Fruit fly (Drosophila melanogaster) whole organism, adult: ENCODE data around the gene Vps29.

Experiments used
- CG11617 ChIP-seq: fragments of 200-800 bp; sonication (Bioruptor generic); optimal IDR thresholded peaks from 2 replicates; lab custom pipeline; 2017; ENCODE audit warnings: mild to moderate bottlenecking, missing biosample characterization, missing genetic modification reagents, missing genetic modification characterization
- CG12768 ChIP-seq: fragments of 200-800 bp; sonication (Bioruptor generic); optimal IDR thresholded peaks from 2 replicates; lab custom pipeline; 2017; ENCODE audit warnings: missing biosample characterization, missing genetic modification characterization, mild to moderate bottlenecking, moderate library complexity, missing genetic modification reagents
- CG14711 ChIP-seq: fragments of 200-800 bp; sonication (Bioruptor generic); optimal IDR thresholded peaks from 2 replicates; lab custom pipeline; 2018; ENCODE audit warnings: missing biosample characterization, mild to moderate bottlenecking, missing genetic modification characterization, moderate library complexity
- CG1620 ChIP-seq: fragments of 200-800 bp; sonication (Bioruptor generic); optimal IDR thresholded peaks from 2 replicates; lab custom pipeline; 2016; ENCODE audit warnings: missing biosample characterization, missing genetic modification characterization
- CG33017 ChIP-seq: fragments of 200-800 bp; sonication (Bioruptor generic); optimal IDR thresholded peaks from 2 replicates; lab custom pipeline; 2018; ENCODE audit warnings: missing biosample characterization, mild to moderate bottlenecking, missing genetic modification characterization, moderate library complexity
- CG5204 ChIP-seq: fragments of 200-800 bp; sonication (Bioruptor generic); optimal IDR thresholded peaks from 2 replicates; lab custom pipeline; 2016; ENCODE audit warnings: missing biosample characterization, missing genetic modification characterization
- CG7045 ChIP-seq: fragments of 200-800 bp; sonication (Bioruptor generic); optimal IDR thresholded peaks from 2 replicates; lab custom pipeline; 2017; ENCODE audit warnings: missing biosample characterization, mild to moderate bottlenecking, missing genetic modification characterization
- CG7101 ChIP-seq: fragments of 200-800 bp; sonication (Bioruptor generic); optimal IDR thresholded peaks from 2 replicates; lab custom pipeline; 2018; ENCODE audit warnings: missing biosample characterization, mild to moderate bottlenecking, missing genetic modification characterization, moderate library complexity
- Clk ChIP-seq: fragments of 200-800 bp; sonication (Bioruptor generic); optimal IDR thresholded peaks from 2 replicates; lab custom pipeline; 2017; ENCODE audit warnings: missing biosample characterization, missing genetic modification characterization
- Crg-1 ChIP-seq: fragments of 200-800 bp; sonication (Bioruptor generic); optimal IDR thresholded peaks from 2 replicates; lab custom pipeline; 2016; ENCODE audit warnings: missing biosample characterization, missing genetic modification characterization
- Hr96 ChIP-seq: fragments of 200-800 bp; sonication (Bioruptor generic); optimal IDR thresholded peaks from 2 replicates; lab custom pipeline; 2016; ENCODE audit warnings: missing biosample characterization, missing genetic modification characterization
- Mnt ChIP-seq: fragments of 200-800 bp; sonication (Bioruptor generic); optimal IDR thresholded peaks from 2 replicates; lab custom pipeline; 2016; ENCODE audit warnings: missing biosample characterization, mild to moderate bottlenecking, missing genetic modification characterization
- bab1 ChIP-seq: fragments of 200-800 bp; sonication (Bioruptor generic); optimal IDR thresholded peaks from 3 replicates; lab custom pipeline; 2019; ENCODE audit warnings: missing biosample characterization, mild to moderate bottlenecking, missing genetic modification characterization, moderate library complexity
- cic ChIP-seq: fragments of 200-800 bp; sonication (Bioruptor generic); optimal IDR thresholded peaks from 2 replicates; lab custom pipeline; 2017; ENCODE audit warnings: missing biosample characterization, mild to moderate bottlenecking, missing genetic modification characterization, moderate library complexity
- cnc ChIP-seq, 2 experiments: fragments of >200 bp; optimal IDR thresholded peaks; 2 replicates each; lab custom pipeline; 2017
- kay ChIP-seq: fragments of 200-800 bp; sonication (Bioruptor generic); peaks from one replicate; lab custom pipeline; 2016; ENCODE audit warnings: missing biosample characterization, missing genetic modification characterization, borderline replicate concordance
- ovo ChIP-seq: fragments of 200-800 bp; sonication (Bioruptor generic); optimal IDR thresholded peaks from 2 replicates; lab custom pipeline; 2016; ENCODE audit warnings: missing biosample characterization, missing genetic modification characterization
- pad ChIP-seq: fragments of 200-800 bp; sonication (Bioruptor generic); optimal IDR thresholded peaks from 3 replicates; lab custom pipeline; 2017; ENCODE audit warnings: missing biosample characterization, missing genetic modification characterization, mild to moderate bottlenecking, moderate library complexity, missing genetic modification reagents
- tj ChIP-seq: fragments of 200-800 bp; sonication (Bioruptor generic); optimal IDR thresholded peaks from 3 replicates; lab custom pipeline; 2017; ENCODE audit warnings: missing biosample characterization, mild to moderate bottlenecking, missing genetic modification characterization, moderate library complexity
- toe ChIP-seq: fragments of 200-800 bp; sonication (Bioruptor generic); optimal IDR thresholded peaks from 2 replicates; lab custom pipeline; 2016; ENCODE audit warnings: missing biosample characterization, missing genetic modification characterization

Vps29 gene

dm6 chr2L:1116661-1117322 lies 33.8 kb upstream of the Vps29 start:
- TF ChIP-seq cic (peak; percentile 99), CG7101 (tag; lab: Kevin White, UChicago) (no peak), CG5204 (GFP tag; lab: Kevin White, UChicago) (no peak), CG12768 (GFP tag; lab: Kevin White, UChicago) (peak; percentile 82), cnc (optimal IDR thresholded peaks at IDR 0.05; lab: Kevin White, UChicago) (no peak), toe (GFP tag; lab: Kevin White, UChicago) (peak; percentile 26), Crg-1 (GFP tag; lab: Kevin White, UChicago) (no peak), CG14711 (no peak), ovo (GFP tag; lab: Kevin White, UChicago) (no peak), Clk (GFP tag; lab: Kevin White, UChicago) (no peak), bab1 (no peak), kay (GFP tag; lab: Kevin White, UChicago) (peak; percentile 97), Mnt (GFP tag; lab: Kevin White, UChicago) (peak; percentile 57), tj (GFP tag; lab: Kevin White, UChicago) (no peak), pad (GFP tag; lab: Kevin White, UChicago) (no peak), Hr96 (GFP tag; lab: Kevin White, UChicago) (peak; percentile 34), CG7045 (GFP tag; lab: Kevin White, UChicago) (peak; percentile 26), CG1620 (GFP tag; lab: Kevin White, UChicago) (no peak), CG11617 (GFP tag; lab: Kevin White, UChicago) (no peak), CG33017 (peak; percentile 18)

dm6 chr2L:1118149-1118548 lies 32.4 kb upstream of the Vps29 start:
- TF ChIP-seq toe (GFP tag; lab: Kevin White, UChicago) (peak; percentile 7), Mnt (GFP tag; lab: Kevin White, UChicago) (peak; percentile 28), tj (GFP tag; lab: Kevin White, UChicago) (peak; percentile 27), CG5204 (GFP tag; lab: Kevin White, UChicago) (peak; percentile 39), kay (GFP tag; lab: Kevin White, UChicago) (no peak)

- peak; percentile 71 for TF ChIP-seq CG7101 (tag; lab: Kevin White, UChicago)
- TF ChIP-seq CG33017 = peak; percentile 70
- TF ChIP-seq CG7045 (GFP tag; lab: Kevin White, UChicago) = peak; percentile 45
- TF ChIP-seq CG1620 (GFP tag; lab: Kevin White, UChicago) = peak; percentile 64
- no peak for TF ChIP-seq Clk (GFP tag; lab: Kevin White, UChicago)
- TF ChIP-seq toe (GFP tag; lab: Kevin White, UChicago) = peak; percentile 64
- TF ChIP-seq Hr96 (GFP tag; lab: Kevin White, UChicago) = peak; percentile 57
- peak; percentile 78 for TF ChIP-seq cic
- TF ChIP-seq Crg-1 (GFP tag; lab: Kevin White, UChicago) = peak; percentile 49
- peak; percentile 97 for TF ChIP-seq kay (GFP tag; lab: Kevin White, UChicago)
- peak; percentile 63 for TF ChIP-seq tj (GFP tag; lab: Kevin White, UChicago)
- peak; percentile 79 for TF ChIP-seq CG11617 (GFP tag; lab: Kevin White, UChicago)
- peak; percentile 52 for TF ChIP-seq pad (GFP tag; lab: Kevin White, UChicago)
- peak; percentile 49 for TF ChIP-seq bab1
- TF ChIP-seq Mnt (GFP tag; lab: Kevin White, UChicago) = peak; percentile 66
- TF ChIP-seq CG14711 = peak; percentile 59
- peak; percentile 93 for TF ChIP-seq ovo (GFP tag; lab: Kevin White, UChicago)
- no peak for TF ChIP-seq cnc (optimal IDR thresholded peaks at IDR 0.05; lab: Kevin White, UChicago)
- peak; percentile 77 for TF ChIP-seq CG5204 (GFP tag; lab: Kevin White, UChicago)
- TF ChIP-seq CG12768 (GFP tag; lab: Kevin White, UChicago) = peak; percentile 94
These were observed 31.4 kb upstream of the Vps29 start for dm6 chr2L:1118880-1119809.

- peak; percentile 100 for TF ChIP-seq tj (GFP tag; lab: Kevin White, UChicago)
- TF ChIP-seq cic = peak; percentile 51
- TF ChIP-seq Mnt (GFP tag; lab: Kevin White, UChicago) = peak; percentile 20
- no peak for TF ChIP-seq CG5204 (GFP tag; lab: Kevin White, UChicago)
These were observed 30.2 kb upstream of the Vps29 start for dm6 chr2L:1120206-1120902.

- peak; percentile 7 for TF ChIP-seq CG5204 (GFP tag; lab: Kevin White, UChicago)
- no peak for TF ChIP-seq CG14711
- TF ChIP-seq Crg-1 (GFP tag; lab: Kevin White, UChicago) = peak; percentile 58
- TF ChIP-seq Mnt (GFP tag; lab: Kevin White, UChicago) = no peak
- peak; percentile 2 for TF ChIP-seq CG7101 (tag; lab: Kevin White, UChicago)
- TF ChIP-seq Clk (GFP tag; lab: Kevin White, UChicago) = peak; percentile 2
- TF ChIP-seq CG1620 (GFP tag; lab: Kevin White, UChicago) = no peak
- no peak for TF ChIP-seq CG12768 (GFP tag; lab: Kevin White, UChicago)
- no peak for TF ChIP-seq toe (GFP tag; lab: Kevin White, UChicago)
These were observed 28.4 kb upstream of the Vps29 start for dm6 chr2L:1121942-1122710.
